Worm (Caenorhabditis elegans): ENCODE measurements around the gene map-1.

Gene map-1

ce11 chrIV:3720644-3721043, 34.0 kb upstream of the map-1 start:
- TF ChIP-seq zag-1 (tag; optimal IDR thresholded peaks at IDR 0.05) (no peak), nhr-23 (tag; optimal IDR thresholded peaks at IDR 0.05) (no peak), ztf-1 (GFP tag; conservative IDR thresholded peaks at IDR 0.05) (no peak), snpc-4 (tag; optimal IDR thresholded peaks at IDR 0.05) (no peak), nhr-237 (tag; optimal IDR thresholded peaks at IDR 0.05) (no peak), lsy-2 (tag; optimal IDR thresholded peaks at IDR 0.05) (no peak), nhr-21 (tag; optimal IDR thresholded peaks at IDR 0.05) (no peak), ama-1 (optimal IDR thresholded peaks at IDR 0.05) (no peak), lin-13 (GFP tag; optimal IDR thresholded peaks at IDR 0.05) (no peak), elt-3 (tag; optimal IDR thresholded peaks at IDR 0.05) (no peak), nhr-129 (tag; optimal IDR thresholded peaks at IDR 0.05) (no peak), nhr-11 (tag; optimal IDR thresholded peaks at IDR 0.05) (no peak), blmp-1 (tag; optimal IDR thresholded peaks at IDR 0.05; ENCODE audit: insufficient read depth) (no peak)

- TF ChIP-seq ama-1 (optimal IDR thresholded peaks at IDR 0.05): no peak
- TF ChIP-seq lin-13 (GFP tag; optimal IDR thresholded peaks at IDR 0.05): no peak
These were observed 32.4 kb upstream of the map-1 start, which contains the start of gene Y37E11AM.3 for ce11 chrIV:3719057-3719456. Gene Y37E11AM.3 (minus strand): TSS chrIV:3719157.

- no peak for TF ChIP-seq unc-55 (GFP tag; optimal IDR thresholded peaks at IDR 0.05)
- TF ChIP-seq crh-2 (tag; optimal IDR thresholded peaks at IDR 0.05): no peak
- no peak for TF ChIP-seq lin-39 (tag; optimal IDR thresholded peaks at IDR 0.05)
These were observed 24.1 kb upstream of the map-1 start for ce11 chrIV:3710737-3711136.

- no peak for TF ChIP-seq gmeb-1 (tag; optimal IDR thresholded peaks at IDR 0.05)
These were observed 22.5 kb upstream of the map-1 start, which contains the start of gene Y37E11AL.1 for ce11 chrIV:3709200-3709599. Gene Y37E11AL.1 (plus strand): TSS chrIV:3709500.

- TF ChIP-seq aly-2 (tag; optimal IDR thresholded peaks at IDR 0.05) (no peak), nhr-129 (tag; optimal IDR thresholded peaks at IDR 0.05) (no peak), dmd-4 (tag; optimal IDR thresholded peaks at IDR 0.05) (no peak), egl-27 (tag; optimal IDR thresholded peaks at IDR 0.05) (no peak), nhr-21 (tag; optimal IDR thresholded peaks at IDR 0.05) (no peak), ztf-4 (tag; optimal IDR thresholded peaks at IDR 0.05) (no peak), fos-1 (tag; optimal IDR thresholded peaks at IDR 0.05) (no peak), zag-1 (tag; optimal IDR thresholded peaks at IDR 0.05) (no peak), nhr-6 (tag; optimal IDR thresholded peaks at IDR 0.05) (no peak), lsy-2 (tag; optimal IDR thresholded peaks at IDR 0.05) (no peak), elt-3 (tag; optimal IDR thresholded peaks at IDR 0.05) (no peak), sma-3 (GFP tag; optimal IDR thresholded peaks at IDR 0.05) (no peak), skn-1 (tag; optimal IDR thresholded peaks at IDR 0.05) (no peak)
These were observed 15.2 kb upstream of the map-1 start, which contains the start of gene Y37E11AL.12 for ce11 chrIV:3701892-3702291. Gene Y37E11AL.12 (minus strand): TSS chrIV:3701992.

ce11 chrIV:3700554-3700953, 13.9 kb upstream of the map-1 start, which contains the start of gene Y37E11AL.9:
Gene Y37E11AL.9 (minus strand): TSS chrIV:3700654.
- no peak for TF ChIP-seq nhr-11 (tag; optimal IDR thresholded peaks at IDR 0.05)
- TF ChIP-seq peb-1 (tag; optimal IDR thresholded peaks at IDR 0.05): no peak
- no peak for TF ChIP-seq nhr-237 (tag; optimal IDR thresholded peaks at IDR 0.05)
- no peak for TF ChIP-seq ceh-82 (tag; optimal IDR thresholded peaks at IDR 0.05)
- no peak for TF ChIP-seq gmeb-1 (tag; optimal IDR thresholded peaks at IDR 0.05)
- no peak for TF ChIP-seq crh-2 (tag; optimal IDR thresholded peaks at IDR 0.05)
- no peak for TF ChIP-seq sma-9 (GFP tag; optimal IDR thresholded peaks at IDR 0.05)
- TF ChIP-seq sma-9 (tag; optimal IDR thresholded peaks at IDR 0.05): no peak
- no peak for TF ChIP-seq sem-4 (tag; optimal IDR thresholded peaks at IDR 0.05)
- no peak for TF ChIP-seq lin-13 (GFP tag; optimal IDR thresholded peaks at IDR 0.05)
- no peak for TF ChIP-seq egl-27 (tag; optimal IDR thresholded peaks at IDR 0.05)
- TF ChIP-seq nhr-6 (tag; optimal IDR thresholded peaks at IDR 0.05): no peak
- TF ChIP-seq elt-3 (tag; optimal IDR thresholded peaks at IDR 0.05): no peak
- no peak for TF ChIP-seq ztf-11 (tag; optimal IDR thresholded peaks at IDR 0.05)
- no peak for TF ChIP-seq C34F6.9 (tag; optimal IDR thresholded peaks at IDR 0.05)
- TF ChIP-seq aly-2 (tag; optimal IDR thresholded peaks at IDR 0.05): no peak
- no peak for TF ChIP-seq alr-1 (tag; optimal IDR thresholded peaks at IDR 0.05)

Data from whole organism, L2 larva.